Fruit fly (Drosophila melanogaster): ENCODE results near the gene CG42692.

The CG42692 gene

DNA sequence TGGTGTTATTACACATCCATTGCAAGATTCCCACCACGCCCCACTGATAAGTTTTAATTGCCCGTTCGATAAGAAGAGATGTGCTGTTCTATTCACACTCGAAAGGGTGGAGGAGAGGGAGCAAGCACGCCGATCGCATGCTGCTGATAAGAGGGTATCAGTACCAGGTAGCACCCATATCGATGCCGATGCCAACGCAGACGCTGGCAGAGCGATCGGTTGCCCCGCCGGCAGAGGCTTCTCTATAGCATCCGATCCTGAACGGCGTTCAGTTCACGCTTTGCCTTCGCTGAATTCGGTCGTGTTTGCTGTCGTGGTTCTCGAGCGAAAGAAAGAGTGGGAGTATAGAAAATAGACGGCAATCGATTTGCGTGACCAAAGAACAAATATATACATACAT, 5.6 kb downstream of the CG42692 start (continued):
- no peak for TF ChIP-seq psq (GFP tag; optimal IDR thresholded peaks at IDR 0.05)
- TF ChIP-seq pita (GFP tag; optimal IDR thresholded peaks at IDR 0.05) = no peak
- TF ChIP-seq CG17912 (GFP tag; optimal IDR thresholded peaks at IDR 0.05) = no peak
- no peak for TF ChIP-seq jumu (GFP tag; optimal IDR thresholded peaks at IDR 0.05)
- TF ChIP-seq CG17359 (tag; optimal IDR thresholded peaks at IDR 0.05) = no peak
- TF ChIP-seq MBD-R2 (GFP tag; IDR thresholded peaks at IDR 0.05) = no peak
- no peak for TF ChIP-seq Six4 (GFP tag; optimal IDR thresholded peaks at IDR 0.05)
- TF ChIP-seq Scr (GFP tag; IDR thresholded peaks at IDR 0.05; ENCODE audit: partially characterized antibody) = no peak
- TF ChIP-seq CG17612 (GFP tag; IDR thresholded peaks at IDR 0.05) = no peak
- no peak for TF ChIP-seq CG14965 (GFP tag; optimal IDR thresholded peaks at IDR 0.05; ENCODE audit: borderline replicate concordance)
- TF ChIP-seq HmgD (GFP tag; optimal IDR thresholded peaks at IDR 0.05) = no peak
- no peak for TF ChIP-seq Hr3 (GFP tag; optimal IDR thresholded peaks at IDR 0.05)
- no peak for TF ChIP-seq CG43689 (GFP tag; IDR thresholded peaks at IDR 0.05)
- TF ChIP-seq grau (tag; optimal IDR thresholded peaks at IDR 0.05) = no peak
- TF ChIP-seq CG31365 (tag; optimal IDR thresholded peaks at IDR 0.05) = no peak
- no peak for TF ChIP-seq CG11560 (tag; IDR thresholded peaks at IDR 0.05)
- TF ChIP-seq chn (GFP tag; optimal IDR thresholded peaks at IDR 0.05) = no peak
- no peak for TF ChIP-seq salm (tag; optimal IDR thresholded peaks at IDR 0.05)
- TF ChIP-seq Fer1 (GFP tag; optimal IDR thresholded peaks at IDR 0.05) = peak; percentile 12
- no peak for TF ChIP-seq Bteb2 (GFP tag; optimal IDR thresholded peaks at IDR 0.05)
- TF ChIP-seq ftz-f1 (GFP tag; optimal IDR thresholded peaks at IDR 0.05) = no peak
- no peak for TF ChIP-seq Sin3A (optimal IDR thresholded peaks at IDR 0.05)
- no peak for TF ChIP-seq CG5245 (GFP tag; optimal IDR thresholded peaks at IDR 0.05)
- TF ChIP-seq CG10654 (GFP tag; optimal IDR thresholded peaks at IDR 0.05) = no peak
- TF ChIP-seq zen2 (GFP tag; IDR thresholded peaks at IDR 0.05; ENCODE audit: partially characterized antibody) = no peak
- no peak for TF ChIP-seq shn (GFP tag; optimal IDR thresholded peaks at IDR 0.05)
- TF ChIP-seq Ada2b (GFP tag; IDR thresholded peaks at IDR 0.05) = no peak
- TF ChIP-seq CG6272 (GFP tag; IDR thresholded peaks at IDR 0.05) = no peak
- TF ChIP-seq klu (GFP tag; IDR thresholded peaks at IDR 0.05) = no peak
- no peak for TF ChIP-seq CG13296 (GFP tag; optimal IDR thresholded peaks at IDR 0.05)
- no peak for TF ChIP-seq en (GFP tag; optimal IDR thresholded peaks at IDR 0.05)
- no peak for TF ChIP-seq sisA (GFP tag; IDR thresholded peaks at IDR 0.05)
- TF ChIP-seq Sry-β (GFP tag; optimal IDR thresholded peaks at IDR 0.05) = no peak
- no peak for TF ChIP-seq corto (GFP tag; optimal IDR thresholded peaks at IDR 0.05)
- TF ChIP-seq pho (GFP tag; optimal IDR thresholded peaks at IDR 0.05) = no peak
- TF ChIP-seq CG13624 (GFP tag; optimal IDR thresholded peaks at IDR 0.05) = no peak
- peak; percentile 23 for TF ChIP-seq CG5180 (GFP tag; optimal IDR thresholded peaks at IDR 0.05)
- TF ChIP-seq BEAF-32 (GFP tag; optimal IDR thresholded peaks at IDR 0.05) = no peak
- TF ChIP-seq stwl (tag; optimal IDR thresholded peaks at IDR 0.05) = no peak
- peak; percentile 27 for TF ChIP-seq lilli (GFP tag; optimal IDR thresholded peaks at IDR 0.05)
- TF ChIP-seq hbn (GFP tag; IDR thresholded peaks at IDR 0.05; ENCODE audit: partially characterized antibody) = no peak
- no peak for TF ChIP-seq emc (GFP tag; optimal IDR thresholded peaks at IDR 0.05)
- TF ChIP-seq Optix (GFP tag; IDR thresholded peaks at IDR 0.05) = no peak
- TF ChIP-seq eyg (GFP tag; optimal IDR thresholded peaks at IDR 0.05) = no peak
- TF ChIP-seq B-H2 (GFP tag; optimal IDR thresholded peaks at IDR 0.05) = peak; percentile 17
- TF ChIP-seq ash1 (GFP tag; optimal IDR thresholded peaks at IDR 0.05) = no peak
- TF ChIP-seq ind (GFP tag; optimal IDR thresholded peaks at IDR 0.05) = no peak
- no peak for TF ChIP-seq nerfin-2 (GFP tag; IDR thresholded peaks at IDR 0.05; ENCODE audit: partially characterized antibody)
- TF ChIP-seq mam (GFP tag; optimal IDR thresholded peaks at IDR 0.05) = no peak
- no peak for TF ChIP-seq HLH3B (GFP tag; IDR thresholded peaks at IDR 0.05)
- TF ChIP-seq CG30403 (GFP tag; optimal IDR thresholded peaks at IDR 0.05) = no peak
- TF ChIP-seq CG4282 (GFP tag; optimal IDR thresholded peaks at IDR 0.05) = no peak
- no peak for TF ChIP-seq CG8388 (GFP tag; optimal IDR thresholded peaks at IDR 0.05)
